Worm (Caenorhabditis elegans) whole organism, young adult: ENCODE data around the gene Y51H7C.9.

ENCODE experiments used
- B0035.1 ChIP-seq: sonication (generic microtip); optimal IDR thresholded peaks from 2 replicates; lab custom pipeline; 2016; ENCODE audit warnings: missing genetic modification characterization, mild to moderate bottlenecking, missing compliant biosample characterization, missing genotype, missing genetic modification reagents
- D2030.7 ChIP-seq: fragments of 200-800 bp; sonication (Bioruptor generic); IDR thresholded peaks from 2 replicates; pipeline ENCODE4 v1.3.6; 2022; ENCODE audit warnings: missing genetic modification reagents, missing genetic modification characterization, missing compliant biosample characterization
- F10E7.11 ChIP-seq: sonication (generic microtip); optimal IDR thresholded peaks from 2 replicates; lab custom pipeline; 2017; ENCODE audit warnings: mild to moderate bottlenecking, missing genetic modification characterization, moderate library complexity, missing compliant biosample characterization
- F22D6.2 ChIP-seq: sonication (generic microtip); optimal IDR thresholded peaks from 2 replicates; lab custom pipeline; 2016; ENCODE audit warnings: mild to moderate bottlenecking, missing genetic modification characterization, missing compliant biosample characterization
- F49E8.2 ChIP-seq: sonication (generic microtip); optimal IDR thresholded peaks from 3 replicates; lab custom pipeline; 2017; ENCODE audit warnings: missing genetic modification characterization, mild to moderate bottlenecking, missing compliant biosample characterization, antibody characterized with exemption, moderate library complexity; ENCODE audit not compliant: insufficient read depth
- F52B5.7 ChIP-seq: sonication (generic microtip); optimal IDR thresholded peaks from 2 replicates; lab custom pipeline; 2016; ENCODE audit warnings: mild to moderate bottlenecking, missing genetic modification characterization, missing compliant biosample characterization
- F57A8.1 ChIP-seq: fragments of 200-800 bp; sonication (Bioruptor generic); optimal IDR thresholded peaks from 2 replicates; lab custom pipeline; 2018; ENCODE audit warnings: mild to moderate bottlenecking, missing genetic modification characterization, moderate library complexity, missing compliant biosample characterization
- T07F8.4 ChIP-seq: sonication (generic microtip); optimal IDR thresholded peaks from 2 replicates; lab custom pipeline; 2016; ENCODE audit warnings: mild to moderate bottlenecking, missing genetic modification characterization, moderate library complexity, missing compliant biosample characterization
- Y56A3A.18 ChIP-seq: fragments of 200-800 bp; sonication (Bioruptor generic); IDR thresholded peaks from 2 replicates; pipeline ENCODE4 v1.3.6; 2022; ENCODE audit warnings: missing genetic modification reagents, missing genetic modification characterization, missing compliant biosample characterization
- akir-1 ChIP-seq: fragments of 200-800 bp; sonication (Bioruptor generic); optimal IDR thresholded peaks from 2 replicates; lab custom pipeline; 2018; ENCODE audit warnings: mild to moderate bottlenecking, missing genetic modification characterization, moderate library complexity, missing compliant biosample characterization
- attf-5 ChIP-seq: fragments of 200-800 bp; sonication (Bioruptor generic); optimal IDR thresholded peaks from 2 replicates; lab custom pipeline; 2018; ENCODE audit warnings: mild to moderate bottlenecking, missing genetic modification characterization, missing compliant biosample characterization
- bed-1 ChIP-seq: fragments of 200-800 bp; sonication (Bioruptor generic); IDR thresholded peaks from 2 replicates; pipeline ENCODE4 v1.3.6; 2022; ENCODE audit warnings: missing genetic modification reagents, missing genetic modification characterization, missing compliant biosample characterization
- ccch-3 ChIP-seq: fragments of 200-800 bp; sonication (Bioruptor generic); optimal IDR thresholded peaks from 2 replicates; lab custom pipeline; 2018; ENCODE audit warnings: mild to moderate bottlenecking, missing genetic modification characterization, missing compliant biosample characterization
- ceh-100 ChIP-seq: fragments of 200-800 bp; sonication (Bioruptor generic); IDR thresholded peaks from 2 replicates; pipeline ENCODE4 v1.3.6; 2022; ENCODE audit warnings: missing genetic modification reagents, missing genetic modification characterization, missing compliant biosample characterization
- ceh-27 ChIP-seq: fragments of 200-800 bp; sonication (Bioruptor generic); optimal IDR thresholded peaks from 2 replicates; lab custom pipeline; 2018; ENCODE audit warnings: mild to moderate bottlenecking, missing genetic modification characterization, moderate library complexity, missing compliant biosample characterization
- ceh-40 ChIP-seq: fragments of 200-800 bp; sonication (Bioruptor generic); IDR thresholded peaks from 2 replicates; pipeline ENCODE4 v1.3.6; 2022; ENCODE audit warnings: missing genetic modification characterization, missing compliant biosample characterization
- chd-7 ChIP-seq: sonication (generic microtip); optimal IDR thresholded peaks from 2 replicates; lab custom pipeline; 2016; ENCODE audit warnings: mild to moderate bottlenecking, missing genetic modification characterization, moderate library complexity, missing compliant biosample characterization
- die-1 ChIP-seq: sonication (generic microtip); optimal IDR thresholded peaks from 2 replicates; lab custom pipeline; 2016; ENCODE audit warnings: missing genotype, mild to moderate bottlenecking, missing genetic modification characterization, missing compliant biosample characterization
- efl-1 ChIP-seq: fragments of 150-350 bp; optimal IDR thresholded peaks from 2 replicates; lab custom pipeline; 2014; ENCODE audit warnings: missing biosample characterization, missing genetic modification reagents, missing genetic modification characterization
- hmg-20 ChIP-seq: fragments of 200-800 bp; sonication (Bioruptor generic); IDR thresholded peaks from 2 replicates; pipeline ENCODE4 v1.3.6; 2022; ENCODE audit warnings: missing genetic modification reagents, missing genetic modification characterization, missing compliant biosample characterization
- lin-35 ChIP-seq, 3 experiments: fragments of 150-350 bp in 2 of 3; sonication (generic microtip) in 1 of 3; optimal IDR thresholded peaks; 2 replicates each; lab custom pipeline; 2014 to 2018; ENCODE audit warnings: missing biosample characterization in 3 of 3, missing genetic modification characterization in 3 of 3, missing genetic modification reagents in 3 of 3
- madf-8 ChIP-seq: fragments of 200-800 bp; sonication (Bioruptor generic); conservative IDR thresholded peaks from 2 replicates; pipeline ENCODE4 v1.3.6; 2022; ENCODE audit warnings: missing genetic modification reagents, missing genetic modification characterization, missing compliant biosample characterization
- mel-28 ChIP-seq: sonication (generic microtip); optimal IDR thresholded peaks from 2 replicates; lab custom pipeline; 2016; ENCODE audit warnings: borderline replicate concordance, mild to moderate bottlenecking, missing genetic modification characterization, missing compliant biosample characterization
- nfya-1 ChIP-seq: sonication (generic microtip); optimal IDR thresholded peaks from 2 replicates; lab custom pipeline; 2017; ENCODE audit warnings: antibody characterized with exemption, missing compliant biosample characterization, missing genetic modification characterization, borderline replicate concordance; ENCODE audit not compliant: insufficient read depth
- nhr-179 ChIP-seq: sonication (generic microtip); optimal IDR thresholded peaks from 2 replicates; lab custom pipeline; 2016; ENCODE audit warnings: mild to moderate bottlenecking, missing genetic modification characterization, missing compliant biosample characterization
- nhr-80 ChIP-seq: sonication (generic microtip); optimal IDR thresholded peaks from 2 replicates; lab custom pipeline; 2016; ENCODE audit warnings: missing genetic modification characterization, missing compliant biosample characterization
- pha-4 ChIP-seq: fragments of 150-350 bp; sonication (generic microtip); optimal IDR thresholded peaks from 2 replicates; lab custom pipeline; 2014; ENCODE audit warnings: missing biosample characterization, missing genetic modification reagents, missing genetic modification characterization
- rec-8 ChIP-seq, 2 experiments: sonication (generic microtip); optimal IDR thresholded peaks; 2 replicates each; lab custom pipeline; 2016; ENCODE audit warnings: mild to moderate bottlenecking in 2 of 2, missing genetic modification characterization in 2 of 2, missing genetic modification reagents in 2 of 2, missing genotype in 2 of 2, missing biosample characterization in 1 of 2, missing compliant biosample characterization in 1 of 2, moderate library complexity in 1 of 2
- repo-1 ChIP-seq: sonication (generic microtip); optimal IDR thresholded peaks from 2 replicates; lab custom pipeline; 2017; ENCODE audit warnings: mild to moderate bottlenecking, missing genetic modification characterization, missing compliant biosample characterization
- somi-1 ChIP-seq: fragments of 200-800 bp; sonication (Bioruptor generic); optimal IDR thresholded peaks from 2 replicates; lab custom pipeline; 2018; ENCODE audit warnings: mild to moderate bottlenecking, missing genetic modification characterization, missing compliant biosample characterization
- tbp1 ChIP-seq: fragments of 200-800 bp; sonication (Bioruptor generic); optimal IDR thresholded peaks from 2 replicates; lab custom pipeline; 2018; ENCODE audit warnings: mild to moderate bottlenecking, missing genetic modification characterization, missing compliant biosample characterization
- unc-62 ChIP-seq: fragments of 150-350 bp; optimal IDR thresholded peaks from 2 replicates; lab custom pipeline; 2014; ENCODE audit warnings: missing biosample characterization, missing genetic modification reagents, missing genetic modification characterization
- ztf-18 ChIP-seq: sonication (generic microtip); optimal IDR thresholded peaks from 2 replicates; lab custom pipeline; 2016; ENCODE audit warnings: missing genotype, mild to moderate bottlenecking, missing genetic modification characterization, missing compliant biosample characterization
- ztf-26 ChIP-seq: sonication (generic microtip); optimal IDR thresholded peaks from 2 replicates; lab custom pipeline; 2017; ENCODE audit warnings: missing genetic modification characterization, missing compliant biosample characterization
- ztf-6 ChIP-seq: fragments of 200-800 bp; sonication (Bioruptor generic); IDR thresholded peaks from 2 replicates; pipeline ENCODE4 v1.3.6; 2022; ENCODE audit warnings: missing genetic modification reagents, missing genetic modification characterization, missing compliant biosample characterization

Y51H7C.9 gene

DNA sequence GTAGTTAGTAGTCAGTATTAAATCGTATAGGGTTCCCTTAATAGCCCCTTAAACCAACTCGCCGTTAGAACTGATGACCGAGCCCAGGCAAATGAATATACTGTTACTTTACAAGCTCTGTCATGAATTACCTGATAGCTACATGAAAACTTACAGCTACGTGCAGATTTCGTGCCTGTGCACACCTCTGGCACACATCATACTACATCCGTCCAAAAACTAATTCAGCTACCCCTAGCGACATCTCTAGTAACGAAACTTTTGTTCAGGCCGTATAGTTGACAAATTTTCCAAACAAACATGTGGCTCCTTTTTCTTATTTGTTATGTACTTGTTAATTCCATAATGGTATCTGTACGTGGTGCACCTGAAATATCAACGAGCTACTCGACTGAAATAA is 11.2 kb downstream of the Y51H7C.9 start, which contains the start of gene F54D12.1:
F54D12.1 (plus strand) TSS at position 301 of the 400 bp plus-strand sequence.
- no peak for TF ChIP-seq chd-7 (tag; lab: Kevin White, UChicago)
- TF ChIP-seq, all 124 proteins: peak for 0

DNA sequence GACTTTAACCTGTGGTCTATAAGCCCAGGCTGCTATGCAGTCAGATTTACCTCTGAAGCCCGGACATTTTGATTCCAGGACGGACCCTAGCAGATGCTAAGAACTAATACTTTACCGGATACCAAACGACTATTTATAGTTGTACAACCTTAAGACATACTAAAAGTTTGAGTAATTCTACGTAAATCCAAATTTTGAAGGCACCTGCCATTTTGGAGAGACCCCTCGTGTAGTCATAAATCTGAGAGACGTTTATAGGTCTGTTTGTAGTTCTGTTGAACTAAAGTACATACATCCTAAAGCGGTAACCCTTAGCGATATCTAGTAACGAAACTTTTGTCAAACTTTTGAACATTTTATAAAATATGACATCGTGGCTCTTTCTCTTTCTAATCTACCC is 12.9 kb downstream of the Y51H7C.9 start, which contains the start of gene F54D12.2:
F54D12.2 (plus strand) TSS at position 301 of the 400 bp plus-strand sequence.
- no peak for TF ChIP-seq pha-4 (tag; lab: Kevin White, UChicago)
- TF ChIP-seq nhr-179 (tag; lab: Kevin White, UChicago), result no peak
- no peak for TF ChIP-seq ceh-40 (GFP tag; lab: Robert Waterston, UW)
- TF ChIP-seq die-1, result no peak
- TF ChIP-seq attf-5 (GFP tag; lab: Kevin White, UChicago), result no peak
- TF ChIP-seq rec-8 (tag; optimal IDR thresholded peaks at IDR 0.05; lab: Kevin White, UChicago), result no peak
- no peak for TF ChIP-seq tbp1 (GFP tag; lab: Kevin White, UChicago)
- no peak for TF ChIP-seq mel-28 (tag; lab: Kevin White, UChicago)
- no peak for TF ChIP-seq ceh-27
- TF ChIP-seq hmg-20 (GFP tag; lab: Robert Waterston, UW), result no peak
- TF ChIP-seq B0035.1, result no peak

ce11 chrII:1397703-1398102 is 13.6 kb downstream of the Y51H7C.9 start, which contains the start of gene F54D12.8:
Gene F54D12.8 (minus strand): TSS chrII:1398038.
- TF ChIP-seq F57A8.1, result no peak
- no peak for TF ChIP-seq akir-1
- TF ChIP-seq ztf-18 (tag; lab: Kevin White, UChicago), result no peak
- no peak for TF ChIP-seq F10E7.11
- no peak for TF ChIP-seq F49E8.2 (tag; lab: Kevin White, UChicago)
- TF ChIP-seq F22D6.2 (tag; lab: Kevin White, UChicago), result no peak
- no peak for TF ChIP-seq ceh-100
- no peak for TF ChIP-seq madf-8 (GFP tag; lab: Robert Waterston, UW)
- TF ChIP-seq somi-1 (GFP tag; lab: Kevin White, UChicago), result no peak
- no peak for TF ChIP-seq Y56A3A.18 (GFP tag; lab: Robert Waterston, UW)
- no peak for TF ChIP-seq F52B5.7 (tag; lab: Kevin White, UChicago)
- no peak for TF ChIP-seq nfya-1 (tag; lab: Kevin White, UChicago)
- no peak for TF ChIP-seq lin-35 (GFP tag; optimal IDR thresholded peaks at IDR 0.05; lab: Kevin White, UChicago)
- no peak for TF ChIP-seq B0035.1

ce11 chrII:1386478-1386877 is 24.8 kb downstream of the Y51H7C.9 start, which contains the start of gene aat-7:
Gene aat-7 (plus strand): TSS chrII:1386870.
- TF ChIP-seq nhr-80 (peak; percentile 90), repo-1 (no peak)

DNA sequence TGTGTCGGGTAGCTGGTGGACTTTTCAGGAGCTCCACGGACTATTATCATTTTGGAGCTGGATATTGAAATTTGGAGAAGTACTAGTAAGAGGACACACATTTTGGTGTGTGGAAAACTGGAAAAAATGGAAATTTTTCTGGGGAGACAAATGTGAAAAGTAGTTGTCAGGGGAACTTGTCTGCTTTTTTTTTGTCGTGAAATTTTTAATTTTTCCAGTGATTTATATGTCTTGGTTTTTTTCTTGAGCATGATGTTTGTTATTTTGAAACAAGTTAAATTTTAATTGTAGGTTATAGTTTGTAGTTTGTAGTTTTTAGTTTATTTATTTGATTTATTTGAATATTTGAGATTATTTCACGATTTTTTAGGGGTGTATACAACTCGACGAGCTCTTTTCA is 26.0 kb downstream of the Y51H7C.9 start, which contains the start of gene F54D12.7:
F54D12.7 (minus strand) TSS at position 101 of the 400 bp plus-strand sequence.
- TF ChIP-seq unc-62 (GFP tag; lab: Kevin White, UChicago) (no peak), ccch-3 (GFP tag; lab: Kevin White, UChicago) (no peak), D2030.7 (GFP tag; lab: Robert Waterston, UW) (no peak), ztf-26 (tag; lab: Kevin White, UChicago) (no peak), T07F8.4 (tag; lab: Kevin White, UChicago) (no peak), bed-1 (GFP tag; lab: Robert Waterston, UW) (no peak), efl-1 (no peak), ztf-6 (no peak)
